Fruit fly (Drosophila melanogaster): Measurements from ENCODE around the gene CG13841.

Gene CG13841

dm6 chr3R:22726771-22727455 lies 40.6 kb downstream of the CG13841 start, which contains the start of gene CG45049 (continued):
- TF ChIP-seq odd (GFP tag; optimal IDR thresholded peaks at IDR 0.05) (no peak), CG4617 (GFP tag; optimal IDR thresholded peaks at IDR 0.05; ENCODE audit: borderline replicate concordance) (peak; percentile 72), Fer2 (tag; optimal IDR thresholded peaks at IDR 0.05) (no peak), Bgb (GFP tag; IDR thresholded peaks at IDR 0.05; ENCODE audit: partially characterized antibody) (peak; percentile 92), CG6791 (GFP tag; IDR thresholded peaks at IDR 0.05; ENCODE audit: partially characterized antibody) (peak; percentile 95), sob (GFP tag; IDR thresholded peaks at IDR 0.05) (no peak), CG42726 (GFP tag; IDR thresholded peaks at IDR 0.05; ENCODE audit: partially characterized antibody) (peak; percentile 94), unc-4 (GFP tag; IDR thresholded peaks at IDR 0.05; ENCODE audit: partially characterized antibody) (peak; percentile 78), Scr (GFP tag; IDR thresholded peaks at IDR 0.05; ENCODE audit: partially characterized antibody) (peak; percentile 92), Dll (GFP tag; IDR thresholded peaks at IDR 0.05; ENCODE audit: partially characterized antibody) (peak; percentile 90), croc (GFP tag; conservative IDR thresholded peaks at IDR 0.05) (no peak), CHES-1-like (GFP tag; optimal IDR thresholded peaks at IDR 0.05) (no peak), Aef1 (GFP tag; IDR thresholded peaks at IDR 0.05) (peak; percentile 29; the same call in 2 of the 3 replicates), CG16813 (GFP tag; IDR thresholded peaks at IDR 0.05; ENCODE audit: partially characterized antibody) (peak; percentile 90), CG3281 (GFP tag; optimal IDR thresholded peaks at IDR 0.05) (peak; percentile 27), Nf-YA (GFP tag; IDR thresholded peaks at IDR 0.05) (no peak), CG13296 (GFP tag; optimal IDR thresholded peaks at IDR 0.05) (no peak), Ets97D (GFP tag; optimal IDR thresholded peaks at IDR 0.05) (peak; percentile 6), Dref (GFP tag; IDR thresholded peaks at IDR 0.05) (peak; percentile 63), CG15601 (tag; optimal IDR thresholded peaks at IDR 0.05) (no peak), gce (GFP tag; IDR thresholded peaks at IDR 0.05) (no peak), esg (GFP tag; conservative IDR thresholded peaks at IDR 0.05) (no peak), hkb (optimal IDR thresholded peaks at IDR 0.05) (no peak), hkb (GFP tag; IDR thresholded peaks at IDR 0.05) (no peak), CG2678 (tag; optimal IDR thresholded peaks at IDR 0.05) (no peak), CG34224 (GFP tag; IDR thresholded peaks at IDR 0.05; ENCODE audit: partially characterized antibody) (peak; percentile 86), sr (GFP tag; IDR thresholded peaks at IDR 0.05) (peak; percentile 35; the same call in 1 of the 3 replicates), CG4854 (GFP tag; optimal IDR thresholded peaks at IDR 0.05) (no peak), CG14860 (GFP tag; IDR thresholded peaks at IDR 0.05; ENCODE audit: partially characterized antibody) (peak; percentile 74), Sry-β (GFP tag; optimal IDR thresholded peaks at IDR 0.05) (no peak), CG4424 (GFP tag; optimal IDR thresholded peaks at IDR 0.05) (no peak), hb (GFP tag; IDR thresholded peaks at IDR 0.05; ENCODE audit: partially characterized antibody) (peak; percentile 93), CG17912 (GFP tag; optimal IDR thresholded peaks at IDR 0.05) (no peak), inv (GFP tag; IDR thresholded peaks at IDR 0.05; ENCODE audit: partially characterized antibody) (peak; percentile 89), cg (GFP tag; optimal IDR thresholded peaks at IDR 0.05) (peak; percentile 80), Sox100B (GFP tag; optimal IDR thresholded peaks at IDR 0.05) (no peak), HLH4C (GFP tag; IDR thresholded peaks at IDR 0.05; ENCODE audit: partially characterized antibody) (peak; percentile 87), CG7963 (GFP tag; IDR thresholded peaks at IDR 0.05; ENCODE audit: partially characterized antibody) (peak; percentile 93), CG34376 (GFP tag; optimal IDR thresholded peaks at IDR 0.05) (peak; percentile 42), CG13287 (GFP tag; IDR thresholded peaks at IDR 0.05; ENCODE audit: partially characterized antibody) (peak; percentile 79), MESR4 (GFP tag; optimal IDR thresholded peaks at IDR 0.05) (peak; percentile 57), crc (GFP tag; optimal IDR thresholded peaks at IDR 0.05) (no peak), CG30403 (GFP tag; optimal IDR thresholded peaks at IDR 0.05) (peak; percentile 18), nmo (GFP tag; optimal IDR thresholded peaks at IDR 0.05) (peak; percentile 25), CG6254 (GFP tag; optimal IDR thresholded peaks at IDR 0.05) (no peak), Spps (tag; optimal IDR thresholded peaks at IDR 0.05) (no peak), Ets65A (GFP tag) (peak; percentile 35), CG16779 (GFP tag; IDR thresholded peaks at IDR 0.05) (no peak)
